Worm (Caenorhabditis elegans) whole organism, L3 larva: ENCODE data around the gene Y73C8B.5.

Source experiments
- aly-2 ChIP-seq: fragments of 150-350 bp; optimal IDR thresholded peaks from 2 replicates; lab custom pipeline; 2014; ENCODE audit warnings: missing biosample characterization, missing genetic modification characterization
- ama-1 ChIP-seq: fragments of 150-350 bp; optimal IDR thresholded peaks from 2 replicates; lab custom pipeline; 2018
- ceh-16 ChIP-seq: sonication (generic microtip); optimal IDR thresholded peaks from 2 replicates; lab custom pipeline; 2017; ENCODE audit warnings: missing biosample characterization, missing genetic modification characterization
- ceh-82 ChIP-seq: fragments of 150-350 bp; optimal IDR thresholded peaks from 2 replicates; lab custom pipeline; 2014; ENCODE audit warnings: missing biosample characterization, missing genetic modification characterization
- egl-27 ChIP-seq: sonication (generic microtip); optimal IDR thresholded peaks from 4 replicates; lab custom pipeline; 2017; ENCODE audit warnings: missing biosample characterization, missing genetic modification reagents, missing genetic modification characterization
- elt-1 ChIP-seq: fragments of 150-350 bp; optimal IDR thresholded peaks from 2 replicates; lab custom pipeline; 2014; ENCODE audit warnings: missing biosample characterization, missing genetic modification characterization
- elt-2 ChIP-seq: sonication (generic microtip); optimal IDR thresholded peaks from 2 replicates; lab custom pipeline; 2016; ENCODE audit warnings: missing genetic modification reagents, mild to moderate bottlenecking, missing genetic modification characterization, missing compliant biosample characterization
- fkh-10 ChIP-seq: sonication (generic microtip); optimal IDR thresholded peaks from 2 replicates; lab custom pipeline; 2017; ENCODE audit warnings: missing biosample characterization, missing genetic modification reagents, missing genetic modification characterization
- hmg-11 ChIP-seq: sonication (generic microtip); optimal IDR thresholded peaks from 2 replicates; lab custom pipeline; 2016; ENCODE audit warnings: missing genetic modification characterization, missing compliant biosample characterization
- lin-39 ChIP-seq: fragments of 150-350 bp; optimal IDR thresholded peaks from 2 replicates; lab custom pipeline; 2018; ENCODE audit warnings: missing biosample characterization, missing genetic modification reagents, missing genetic modification characterization
- nhr-237 ChIP-seq: fragments of 150-350 bp; optimal IDR thresholded peaks from 2 replicates; lab custom pipeline; 2014; ENCODE audit warnings: missing biosample characterization, missing genetic modification characterization
- nhr-76 ChIP-seq: fragments of 150-350 bp; sonication (generic microtip); optimal IDR thresholded peaks from 5 replicates; lab custom pipeline; 2014; ENCODE audit warnings: missing biosample characterization, missing genetic modification characterization
- snpc-4 ChIP-seq: fragments of 150-350 bp; optimal IDR thresholded peaks from 2 replicates; lab custom pipeline; 2014; ENCODE audit warnings: missing biosample characterization, missing genetic modification characterization
- unc-62 ChIP-seq: fragments of 150-350 bp; sonication (generic microtip); optimal IDR thresholded peaks from 4 replicates; lab custom pipeline; 2014; ENCODE audit warnings: missing biosample characterization, missing genetic modification reagents, missing genetic modification characterization

- no peak for TF ChIP-seq hmg-11 (tag; lab: Kevin White, UChicago)
- no peak for TF ChIP-seq nhr-76
- TF ChIP-seq ceh-16 (tag; lab: Kevin White, UChicago): no peak
- no peak for TF ChIP-seq ceh-82 (tag; lab: Kevin White, UChicago)
- TF ChIP-seq egl-27 (tag; lab: Kevin White, UChicago): no peak
- no peak for TF ChIP-seq fkh-10 (GFP tag; lab: Kevin White, UChicago)
- TF ChIP-seq snpc-4 (tag; lab: Kevin White, UChicago): no peak
- no peak for TF ChIP-seq ama-1 (lab: Kevin White, UChicago)
- TF ChIP-seq unc-62 (GFP tag; lab: Kevin White, UChicago): no peak
- no peak for TF ChIP-seq lin-39 (tag; lab: Kevin White, UChicago)
- TF ChIP-seq nhr-237 (tag; lab: Kevin White, UChicago): no peak
- TF ChIP-seq elt-1 (tag; lab: Kevin White, UChicago): no peak
- TF ChIP-seq elt-2 (tag; lab: Kevin White, UChicago): no peak
- no peak for TF ChIP-seq aly-2 (tag; lab: Kevin White, UChicago)
Measured at ce11 chrV:3247515-3247914, 50.4 kb downstream of the Y73C8B.5 start, which contains the start of gene srj-8.
